Worm (Caenorhabditis elegans) whole organism, L3 larva: Measurements from ENCODE around the gene smex-1.

ENCODE experiments used
- R02D3.7 ChIP-seq: fragments of 150-350 bp; optimal IDR thresholded peaks from 2 replicates; lab custom pipeline; 2014; ENCODE audit warnings: missing biosample characterization, missing genetic modification characterization
- aly-2 ChIP-seq: fragments of 150-350 bp; optimal IDR thresholded peaks from 2 replicates; lab custom pipeline; 2014; ENCODE audit warnings: missing biosample characterization, missing genetic modification characterization
- ama-1 ChIP-seq: fragments of 150-350 bp; optimal IDR thresholded peaks from 2 replicates; lab custom pipeline; 2018
- ceh-28 ChIP-seq: fragments of 150-350 bp; optimal IDR thresholded peaks from 2 replicates; lab custom pipeline; 2014; ENCODE audit warnings: missing biosample characterization, missing genetic modification reagents, missing genetic modification characterization
- ceh-82 ChIP-seq: fragments of 150-350 bp; optimal IDR thresholded peaks from 2 replicates; lab custom pipeline; 2014; ENCODE audit warnings: missing biosample characterization, missing genetic modification characterization
- ceh-9 ChIP-seq: sonication (generic microtip); optimal IDR thresholded peaks from 2 replicates; lab custom pipeline; 2018; ENCODE audit warnings: missing biosample characterization, missing genetic modification characterization
- daf-12 ChIP-seq: fragments of 150-350 bp; optimal IDR thresholded peaks from 2 replicates; lab custom pipeline; 2014; ENCODE audit warnings: missing biosample characterization, missing genetic modification reagents, missing genetic modification characterization
- egl-5 ChIP-seq: fragments of 150-350 bp; optimal IDR thresholded peaks from 2 replicates; lab custom pipeline; 2017; ENCODE audit warnings: missing biosample characterization, missing genetic modification reagents, missing genetic modification characterization, inconsistent platforms
- elt-2 ChIP-seq: sonication (generic microtip); optimal IDR thresholded peaks from 2 replicates; lab custom pipeline; 2016; ENCODE audit warnings: missing genetic modification reagents, mild to moderate bottlenecking, missing genetic modification characterization, missing compliant biosample characterization
- elt-3 ChIP-seq, 3 experiments: fragments of 150-350 bp in 1 of 3; sonication (generic microtip) in 2 of 3; optimal IDR thresholded peaks; 2 replicates in 2 of 3; 4 replicates in 1 of 3; lab custom pipeline; 2014 to 2017; ENCODE audit warnings: missing biosample characterization in 3 of 3, missing genetic modification characterization in 3 of 3
- eor-1 ChIP-seq, 2 experiments: fragments of 150-350 bp; optimal IDR thresholded peaks; 2 replicates each; lab custom pipeline; 2014 to 2018; ENCODE audit warnings: missing biosample characterization in 2 of 2, missing genetic modification characterization in 2 of 2
- fkh-10 ChIP-seq: sonication (generic microtip); optimal IDR thresholded peaks from 2 replicates; lab custom pipeline; 2017; ENCODE audit warnings: missing biosample characterization, missing genetic modification reagents, missing genetic modification characterization
- fkh-2 ChIP-seq: fragments of 150-350 bp; optimal IDR thresholded peaks from 2 replicates; lab custom pipeline; 2014; ENCODE audit warnings: missing biosample characterization, missing genetic modification reagents, missing genetic modification characterization
- fos-1 ChIP-seq: fragments of 150-350 bp; optimal IDR thresholded peaks from 2 replicates; lab custom pipeline; 2014; ENCODE audit warnings: missing biosample characterization, missing genetic modification characterization
- jun-1 ChIP-seq: fragments of 150-350 bp; optimal IDR thresholded peaks from 2 replicates; lab custom pipeline; 2014; ENCODE audit warnings: missing biosample characterization, missing genetic modification reagents, missing genetic modification characterization
- lin-15B ChIP-seq: fragments of 150-350 bp; optimal IDR thresholded peaks from 2 replicates; lab custom pipeline; 2014; ENCODE audit warnings: missing biosample characterization, missing genetic modification characterization
- lin-39 ChIP-seq: fragments of 150-350 bp; optimal IDR thresholded peaks from 2 replicates; lab custom pipeline; 2018; ENCODE audit warnings: missing biosample characterization, missing genetic modification reagents, missing genetic modification characterization
- lsy-12 ChIP-seq: sonication (generic microtip); optimal IDR thresholded peaks from 2 replicates; lab custom pipeline; 2016; ENCODE audit warnings: mild to moderate bottlenecking, missing genetic modification characterization, missing compliant biosample characterization
- mml-1 ChIP-seq: fragments of 150-350 bp; sonication (generic microtip); optimal IDR thresholded peaks from 3 replicates; lab custom pipeline; 2014; ENCODE audit warnings: missing biosample characterization, missing genetic modification characterization
- nfya-1 ChIP-seq: sonication (generic microtip); optimal IDR thresholded peaks from 2 replicates; lab custom pipeline; 2017; ENCODE audit warnings: missing genetic modification characterization, mild to moderate bottlenecking, missing compliant biosample characterization, antibody characterized with exemption, moderate library complexity; ENCODE audit not compliant: insufficient read depth
- nhr-12 ChIP-seq: fragments of 150-350 bp; optimal IDR thresholded peaks from 2 replicates; lab custom pipeline; 2014; ENCODE audit warnings: missing biosample characterization, missing genetic modification characterization
- nhr-23 ChIP-seq: fragments of 150-350 bp; optimal IDR thresholded peaks from 2 replicates; lab custom pipeline; 2014; ENCODE audit warnings: missing biosample characterization, missing genetic modification reagents, missing genetic modification characterization
- nhr-237 ChIP-seq: fragments of 150-350 bp; optimal IDR thresholded peaks from 2 replicates; lab custom pipeline; 2014; ENCODE audit warnings: missing biosample characterization, missing genetic modification characterization
- nhr-25 ChIP-seq: sonication (generic microtip); optimal IDR thresholded peaks from 2 replicates; lab custom pipeline; 2017; ENCODE audit warnings: missing biosample characterization, missing genetic modification characterization
- nhr-67 ChIP-seq: fragments of 150-350 bp; optimal IDR thresholded peaks from 2 replicates; lab custom pipeline; 2014; ENCODE audit warnings: missing biosample characterization, missing genetic modification characterization
- nhr-76 ChIP-seq: fragments of 150-350 bp; sonication (generic microtip); optimal IDR thresholded peaks from 5 replicates; lab custom pipeline; 2014; ENCODE audit warnings: missing biosample characterization, missing genetic modification characterization
- pqm-1 ChIP-seq: fragments of 150-350 bp; optimal IDR thresholded peaks from 2 replicates; lab custom pipeline; 2017; ENCODE audit warnings: missing biosample characterization, missing genetic modification characterization, inconsistent platforms
- sea-2 ChIP-seq: fragments of 150-350 bp; sonication (generic microtip); optimal IDR thresholded peaks from 4 replicates; lab custom pipeline; 2014; ENCODE audit warnings: missing biosample characterization, missing genetic modification reagents, missing genetic modification characterization
- skn-1 ChIP-seq: fragments of 150-350 bp; optimal IDR thresholded peaks from 2 replicates; lab custom pipeline; 2014; ENCODE audit warnings: missing biosample characterization, missing genetic modification characterization
- snpc-4 ChIP-seq: fragments of 150-350 bp; optimal IDR thresholded peaks from 2 replicates; lab custom pipeline; 2014; ENCODE audit warnings: missing biosample characterization, missing genetic modification characterization
- tbx-2 ChIP-seq: sonication (generic microtip); optimal IDR thresholded peaks from 2 replicates; lab custom pipeline; 2016; ENCODE audit warnings: mild to moderate bottlenecking, missing genetic modification characterization, missing compliant biosample characterization
- unc-39 ChIP-seq: sonication (generic microtip); optimal IDR thresholded peaks from 4 replicates; lab custom pipeline; 2017; ENCODE audit warnings: missing biosample characterization, missing genetic modification characterization

The smex-1 gene

DNA sequence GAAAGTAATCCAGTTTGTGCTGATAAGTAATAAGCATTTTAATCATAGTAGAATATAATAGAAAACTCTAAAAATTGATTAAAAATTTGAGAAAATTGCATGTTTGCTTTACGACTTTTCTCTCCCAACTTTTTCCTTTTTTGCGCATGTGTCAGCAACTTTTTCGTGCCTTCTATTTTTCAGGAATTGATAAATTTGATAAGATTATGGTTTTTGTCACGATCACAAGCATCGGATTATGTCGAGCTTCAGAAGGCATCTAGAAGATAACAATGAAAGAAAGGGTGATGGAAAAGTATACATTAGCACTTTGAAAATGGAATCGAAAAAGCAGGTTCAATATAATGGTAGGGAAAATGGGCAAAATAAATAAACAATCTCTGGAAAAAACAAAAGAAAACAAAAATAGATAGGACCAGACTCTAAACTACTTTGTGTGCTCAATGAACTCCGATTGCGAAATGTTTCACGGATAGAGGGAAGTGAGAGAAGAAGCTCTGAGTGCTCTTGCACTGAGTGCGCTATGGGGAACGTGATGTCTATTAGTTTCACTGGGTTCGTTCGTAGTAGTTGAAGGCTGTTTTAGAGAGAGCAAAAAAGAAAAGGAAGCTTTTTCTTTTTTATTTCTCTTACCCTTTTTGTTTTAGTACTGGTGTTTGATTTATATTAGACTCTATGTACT lies 7.5 kb downstream of the smex-1 start:
- TF ChIP-seq elt-3 (tag; optimal IDR thresholded peaks at IDR 0.05; lab: Kevin White, UChicago) (no peak), nfya-1 (tag; lab: Kevin White, UChicago) (peak; percentile 51), lin-39 (tag; lab: Kevin White, UChicago) (peak; percentile 63), nhr-237 (tag; lab: Kevin White, UChicago) (no peak), pqm-1 (tag; lab: Kevin White, UChicago) (peak; percentile 17), elt-2 (tag; lab: Kevin White, UChicago) (peak; percentile 67)

ce11 chrV:8285455-8285854 lies 10.3 kb downstream of the smex-1 start:
- TF ChIP-seq mml-1 (tag; lab: Kevin White, UChicago): no peak
- peak; percentile 4 for TF ChIP-seq elt-2 (tag; lab: Kevin White, UChicago)
- peak; percentile 51 for TF ChIP-seq pqm-1 (tag; lab: Kevin White, UChicago)
- no peak for TF ChIP-seq nhr-76 (tag; lab: Kevin White, UChicago)
- TF ChIP-seq snpc-4 (tag; lab: Kevin White, UChicago): no peak

ce11 chrV:8284800-8285199 lies 11.0 kb downstream of the smex-1 start, which contains the start of gene slc-17.5:
Gene slc-17.5 (minus strand): TSS chrV:8284900.
- TF ChIP-seq nhr-12 (tag; lab: Kevin White, UChicago) (no peak), nhr-25 (tag; lab: Kevin White, UChicago) (no peak), skn-1 (tag; lab: Kevin White, UChicago) (no peak), lsy-12 (tag; lab: Kevin White, UChicago) (no peak), nhr-23 (no peak), sea-2 (GFP tag; lab: Kevin White, UChicago) (no peak), ceh-82 (tag; lab: Kevin White, UChicago) (no peak)

- TF ChIP-seq tbx-2 (tag; lab: Kevin White, UChicago) (no peak), ceh-82 (tag; lab: Kevin White, UChicago) (no peak), fos-1 (no peak), fkh-2 (tag; lab: Kevin White, UChicago) (no peak), daf-12 (tag; lab: Kevin White, UChicago) (no peak), unc-39 (no peak), nhr-67 (tag; lab: Kevin White, UChicago) (no peak), nhr-25 (tag; lab: Kevin White, UChicago) (no peak), nhr-237 (tag; lab: Kevin White, UChicago) (no peak), elt-3 (tag; optimal IDR thresholded peaks at IDR 0.05; lab: Kevin White, UChicago) (no peak), egl-5 (tag; lab: Kevin White, UChicago) (no peak), ama-1 (no peak), lin-39 (tag; lab: Kevin White, UChicago) (no peak), nhr-76 (tag; lab: Kevin White, UChicago) (no peak), fkh-10 (GFP tag; lab: Kevin White, UChicago) (no peak), eor-1 (tag; optimal IDR thresholded peaks at IDR 0.05; lab: Kevin White, UChicago) (no peak)
Measured at ce11 chrV:8282933-8283332, 12.8 kb downstream of the smex-1 start.

- TF ChIP-seq nhr-67 (tag; lab: Kevin White, UChicago): no peak
- TF ChIP-seq ceh-9 (tag; lab: Kevin White, UChicago): no peak
Measured at ce11 chrV:8281646-8282045, 14.1 kb downstream of the smex-1 start.

- TF ChIP-seq jun-1: no peak
- TF ChIP-seq fkh-2 (tag; lab: Kevin White, UChicago): no peak
- TF ChIP-seq ceh-9 (tag; lab: Kevin White, UChicago): no peak
- TF ChIP-seq aly-2 (tag; lab: Kevin White, UChicago): no peak
- TF ChIP-seq R02D3.7 (tag; lab: Kevin White, UChicago): no peak
- no peak for TF ChIP-seq pqm-1 (tag; lab: Kevin White, UChicago)
- no peak for TF ChIP-seq lin-15B
- TF ChIP-seq ceh-28: no peak
- no peak for TF ChIP-seq lsy-12 (tag; lab: Kevin White, UChicago)
Measured at ce11 chrV:8280770-8281169, 15.0 kb downstream of the smex-1 start, which contains the start of gene str-135. Gene str-135 (minus strand): TSS chrV:8280870.
